Worm (Caenorhabditis elegans): ENCODE measurements around the gene srx-120.

Gene srx-120

ce11 chrII:12518809-12519344, 12.2 kb upstream of the srx-120 start, which contains the start of gene srh-70 (continued):
- no peak for TF ChIP-seq spr-3 (GFP tag; optimal IDR thresholded peaks at IDR 0.05)
- no peak for TF ChIP-seq lsy-2 (tag; optimal IDR thresholded peaks at IDR 0.05)
- 0 out of 2 replicates have a peak, but pooled peaks have one; percentile 20 for TF ChIP-seq zfp-3 (GFP tag; conservative IDR thresholded peaks at IDR 0.05)
- TF ChIP-seq mxl-3 (GFP tag; optimal IDR thresholded peaks at IDR 0.05): no peak
- no peak for TF ChIP-seq nhr-237 (tag; optimal IDR thresholded peaks at IDR 0.05)
- no peak for TF ChIP-seq zfp-2 (tag; optimal IDR thresholded peaks at IDR 0.05)
- no peak for TF ChIP-seq daf-12 (tag; optimal IDR thresholded peaks at IDR 0.05)
- no peak for TF ChIP-seq F37D6.2 (tag; optimal IDR thresholded peaks at IDR 0.05)
- peak; percentile 85 for TF ChIP-seq nhr-102 (tag; optimal IDR thresholded peaks at IDR 0.05)
- no peak for TF ChIP-seq snpc-4 (tag; optimal IDR thresholded peaks at IDR 0.05)
- no peak for TF ChIP-seq ceh-28 (tag; optimal IDR thresholded peaks at IDR 0.05)
- TF ChIP-seq ctbp-1 (GFP tag; IDR thresholded peaks at IDR 0.05): peak; percentile 44; the same call in 1 of the 2 replicates
- peak; percentile 64 for TF ChIP-seq T26A8.4 (GFP tag; IDR thresholded peaks at IDR 0.05)
- no peak for TF ChIP-seq vab-7 (GFP tag; IDR thresholded peaks at IDR 0.05)
- TF ChIP-seq nhr-77 (tag; optimal IDR thresholded peaks at IDR 0.05): peak; percentile 86
- peak; percentile 70 for TF ChIP-seq mxl-2 (GFP tag; conservative IDR thresholded peaks at IDR 0.05)
- no peak for TF ChIP-seq ceh-62 (tag; optimal IDR thresholded peaks at IDR 0.05)
- TF ChIP-seq zip-11 (GFP tag; IDR thresholded peaks at IDR 0.05): no peak
- no peak for TF ChIP-seq Y48G9A.11 (GFP tag; IDR thresholded peaks at IDR 0.05)
- TF ChIP-seq hlh-11 (tag; optimal IDR thresholded peaks at IDR 0.05): peak; percentile 90
- TF ChIP-seq Y5F2A.4 (GFP tag; optimal IDR thresholded peaks at IDR 0.05): no peak
- TF ChIP-seq daf-19 (GFP tag; conservative IDR thresholded peaks at IDR 0.05): no peak
- no peak for TF ChIP-seq ceh-32 (tag; optimal IDR thresholded peaks at IDR 0.05; ENCODE audit: poor library complexity)
- no peak for TF ChIP-seq madf-9 (GFP tag; conservative IDR thresholded peaks at IDR 0.05)
- TF ChIP-seq pha-4 (GFP tag; IDR thresholded peaks at IDR 0.05): peak; percentile 71; the same call in 1 of the 2 replicates
- no peak for TF ChIP-seq pha-4 (tag; optimal IDR thresholded peaks at IDR 0.05)
- peak; percentile 15 for TF ChIP-seq fos-1 (tag; optimal IDR thresholded peaks at IDR 0.05)
- TF ChIP-seq lin-13 (GFP tag; optimal IDR thresholded peaks at IDR 0.05): no peak
- peak; percentile 91 for TF ChIP-seq tra-1 (GFP tag; IDR thresholded peaks at IDR 0.05)
- TF ChIP-seq nhr-25 (tag; optimal IDR thresholded peaks at IDR 0.05; ENCODE audit: borderline replicate concordance, insufficient read depth): no peak
- TF ChIP-seq snpc-1.2 (GFP tag; IDR thresholded peaks at IDR 0.05): no peak
- TF ChIP-seq ZK546.5 (tag; optimal IDR thresholded peaks at IDR 0.05): no peak
- TF ChIP-seq dpl-1 (GFP tag; optimal IDR thresholded peaks at IDR 0.05): no peak
- peak; percentile 55 for TF ChIP-seq hlh-30 (tag; optimal IDR thresholded peaks at IDR 0.05; ENCODE audit: insufficient read depth)
- TF ChIP-seq F49E8.2 (tag; optimal IDR thresholded peaks at IDR 0.05; ENCODE audit: borderline replicate concordance): no peak
- TF ChIP-seq D1046.2 (GFP tag; IDR thresholded peaks at IDR 0.05): no peak
- TF ChIP-seq php-3 (GFP tag; IDR thresholded peaks at IDR 0.05): peak; percentile 95
- 0 out of 2 replicates have a peak, but pooled peaks have one; percentile 46 for TF ChIP-seq egl-43 (GFP tag; IDR thresholded peaks at IDR 0.05)
- peak; percentile 74 for TF ChIP-seq ama-1 (optimal IDR thresholded peaks at IDR 0.05)
- no peak for TF ChIP-seq nhr-11 (tag; optimal IDR thresholded peaks at IDR 0.05)
- no peak for TF ChIP-seq skn-1 (tag; optimal IDR thresholded peaks at IDR 0.05)
- TF ChIP-seq jun-1 (tag; optimal IDR thresholded peaks at IDR 0.05): peak; percentile 2
- TF ChIP-seq lim-7 (GFP tag; IDR thresholded peaks at IDR 0.05): 0 out of 2 replicates have a peak, but pooled peaks have one; percentile 26
- TF ChIP-seq daf-8 (GFP tag; IDR thresholded peaks at IDR 0.05): no peak
- TF ChIP-seq attf-4 (tag; optimal IDR thresholded peaks at IDR 0.05): no peak
- TF ChIP-seq ceh-20 (GFP tag; IDR thresholded peaks at IDR 0.05): no peak
- no peak for TF ChIP-seq lin-39 (tag; optimal IDR thresholded peaks at IDR 0.05)
- TF ChIP-seq nhr-42 (GFP tag; IDR thresholded peaks at IDR 0.05): no peak
- no peak for TF ChIP-seq egl-27 (tag; optimal IDR thresholded peaks at IDR 0.05)
- TF ChIP-seq gei-8 (GFP tag; optimal IDR thresholded peaks at IDR 0.05): no peak
- peak; percentile 74 for TF ChIP-seq aha-1 (tag)
- 0 out of 2 replicates have a peak, but pooled peaks have one; percentile 50 for TF ChIP-seq lin-38 (GFP tag; IDR thresholded peaks at IDR 0.05)

Data from whole organism, L4 larva.